Fruit fly (Drosophila melanogaster): Measurements from ENCODE around the gene Dph1.
A peak's percentile ranks its signal among the peaks of the same experiment; 100 is the strongest.

Dph1 gene

DNA sequence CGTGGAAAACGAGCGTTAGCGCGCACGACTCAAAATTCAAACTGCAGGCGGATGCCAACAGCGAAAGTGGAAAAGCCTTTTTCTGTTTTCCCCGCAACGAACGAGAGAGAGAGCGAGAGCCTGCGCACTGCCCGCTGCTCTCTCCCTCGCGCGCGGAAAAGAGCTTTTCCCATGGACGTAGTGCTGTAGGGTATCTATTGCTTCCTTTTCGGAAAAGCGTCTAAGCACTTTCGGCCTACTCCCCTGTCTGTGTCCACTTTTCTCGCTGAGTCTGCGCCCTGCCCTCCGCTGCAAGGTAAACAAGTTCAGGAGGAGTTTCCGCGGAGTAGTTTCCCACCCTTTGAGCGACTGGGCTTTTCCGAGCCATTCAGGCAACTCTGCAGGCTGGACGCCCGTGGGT, 16.5 kb downstream of the Dph1 start, which contains the start of gene CG32085 (continued):
- TF ChIP-seq CG2712 (tag; optimal IDR thresholded peaks at IDR 0.05): peak; percentile 34
- TF ChIP-seq nerfin-2 (GFP tag; IDR thresholded peaks at IDR 0.05; ENCODE audit: partially characterized antibody): no peak
- peak; percentile 15 for TF ChIP-seq CG12942 (GFP tag; optimal IDR thresholded peaks at IDR 0.05)
- no peak for TF ChIP-seq ab (GFP tag; optimal IDR thresholded peaks at IDR 0.05)
- TF ChIP-seq CG14441 (GFP tag; IDR thresholded peaks at IDR 0.05): peak; percentile 69
- TF ChIP-seq Side (GFP tag; optimal IDR thresholded peaks at IDR 0.05): peak; percentile 24
- TF ChIP-seq sqz (GFP tag; optimal IDR thresholded peaks at IDR 0.05): no peak
- peak; percentile 71 for TF ChIP-seq zfh2 (GFP tag; optimal IDR thresholded peaks at IDR 0.05)
- TF ChIP-seq gsb-n (tag; optimal IDR thresholded peaks at IDR 0.05): no peak
- peak; percentile 51 for TF ChIP-seq CG18011 (GFP tag; optimal IDR thresholded peaks at IDR 0.05)
- peak; percentile 60 for TF ChIP-seq CG10543 (GFP tag; optimal IDR thresholded peaks at IDR 0.05)
- 0 out of 2 replicates have a peak, but pooled peaks have one; percentile 20 for TF ChIP-seq CG32767 (GFP tag; IDR thresholded peaks at IDR 0.05)
- peak; percentile 4 for TF ChIP-seq CG4328 (GFP tag; optimal IDR thresholded peaks at IDR 0.05)
- no peak for TF ChIP-seq bowl (GFP tag; IDR thresholded peaks at IDR 0.05)
- TF ChIP-seq CG9797 (GFP tag; optimal IDR thresholded peaks at IDR 0.05): no peak
- no peak for TF ChIP-seq crp (GFP tag; optimal IDR thresholded peaks at IDR 0.05)
- peak; percentile 83 for TF ChIP-seq CG12769 (tag; optimal IDR thresholded peaks at IDR 0.05)
- TF ChIP-seq bcd (GFP tag; optimal IDR thresholded peaks at IDR 0.05): peak; percentile 61
- TF ChIP-seq CG2875 (GFP tag; optimal IDR thresholded peaks at IDR 0.05): no peak
- TF ChIP-seq hb (GFP tag; IDR thresholded peaks at IDR 0.05; ENCODE audit: partially characterized antibody): no peak
- TF ChIP-seq CG4730 (GFP tag; IDR thresholded peaks at IDR 0.05): peak; percentile 54; the same call in 1 of the 2 replicates
- TF ChIP-seq CG7963 (GFP tag; IDR thresholded peaks at IDR 0.05; ENCODE audit: partially characterized antibody): no peak
- peak; percentile 6 for TF ChIP-seq p53 (GFP tag; optimal IDR thresholded peaks at IDR 0.05)
- peak; percentile 56 for TF ChIP-seq CG7556 (GFP tag; optimal IDR thresholded peaks at IDR 0.05)
- TF ChIP-seq prd (optimal IDR thresholded peaks at IDR 0.05): no peak
- peak; percentile 55 for TF ChIP-seq prd (GFP tag; IDR thresholded peaks at IDR 0.05)
- 0 out of 3 replicates have a peak, but pooled peaks have one; percentile 29 for TF ChIP-seq z (GFP tag; IDR thresholded peaks at IDR 0.05)
- TF ChIP-seq CG10462 (GFP tag; optimal IDR thresholded peaks at IDR 0.05): no peak
- peak; percentile 1 for TF ChIP-seq slp2 (GFP tag; optimal IDR thresholded peaks at IDR 0.05)
- TF ChIP-seq HLH54F (GFP tag; optimal IDR thresholded peaks at IDR 0.05): peak; percentile 54
- TF ChIP-seq CG5180 (GFP tag; optimal IDR thresholded peaks at IDR 0.05): peak; percentile 43
- TF ChIP-seq fu2 (GFP tag; optimal IDR thresholded peaks at IDR 0.05): peak; percentile 54
- TF ChIP-seq CG9215 (GFP tag; IDR thresholded peaks at IDR 0.05): peak; percentile 48
- peak; percentile 55; the same call in 1 of the 2 replicates for TF ChIP-seq toy (GFP tag; IDR thresholded peaks at IDR 0.05)
- TF ChIP-seq tll (GFP tag; optimal IDR thresholded peaks at IDR 0.05): no peak
- no peak for TF ChIP-seq Atf-2 (GFP tag; optimal IDR thresholded peaks at IDR 0.05)
- TF ChIP-seq CG8944 (GFP tag; optimal IDR thresholded peaks at IDR 0.05): peak; percentile 61
- TF ChIP-seq hbn (GFP tag; IDR thresholded peaks at IDR 0.05; ENCODE audit: partially characterized antibody): no peak
- peak; percentile 50 for TF ChIP-seq CHES-1-like (GFP tag; optimal IDR thresholded peaks at IDR 0.05)
- no peak for TF ChIP-seq br (optimal IDR thresholded peaks at IDR 0.05)
- peak; percentile 53 for TF ChIP-seq Myb (GFP tag; optimal IDR thresholded peaks at IDR 0.05)
- no peak for TF ChIP-seq CG2116 (GFP tag; optimal IDR thresholded peaks at IDR 0.05)
- peak; percentile 1 for TF ChIP-seq Oli (tag; optimal IDR thresholded peaks at IDR 0.05)
- peak; percentile 27 for TF ChIP-seq tup (GFP tag; optimal IDR thresholded peaks at IDR 0.05)
- peak; percentile 36; the same call in 1 of the 2 replicates for TF ChIP-seq H2.0 (GFP tag; IDR thresholded peaks at IDR 0.05)
- TF ChIP-seq Dll (GFP tag; IDR thresholded peaks at IDR 0.05; ENCODE audit: partially characterized antibody): no peak
- TF ChIP-seq Sry-β (GFP tag; optimal IDR thresholded peaks at IDR 0.05): no peak
- no peak for TF ChIP-seq grn (GFP tag; optimal IDR thresholded peaks at IDR 0.05)
- TF ChIP-seq CG11560 (tag; IDR thresholded peaks at IDR 0.05): no peak
- TF ChIP-seq CG6175 (GFP tag; IDR thresholded peaks at IDR 0.05): peak; percentile 66; the same call in 1 of the 3 replicates
- TF ChIP-seq CG9437 (GFP tag; optimal IDR thresholded peaks at IDR 0.05): no peak

Data from whole organism, embryonic.